Fruit fly (Drosophila melanogaster) whole organism, embryonic: ENCODE results near the gene CG8562.

Source experiments
- D19B ChIP-seq: fragments of 200-800 bp; sonication (Bioruptor generic); optimal IDR thresholded peaks from 2 replicates; lab custom pipeline; 2017; ENCODE audit warnings: missing biosample characterization, mild to moderate bottlenecking, missing genetic modification characterization
- Doc2 ChIP-seq: fragments of 200-800 bp; sonication (Bioruptor generic); IDR thresholded peaks from 2 replicates; pipeline ENCODE4 v1.3.6; 2022; ENCODE audit warnings: missing biosample characterization, missing genetic modification characterization
- HLH3B ChIP-seq: fragments of 200-800 bp; sonication (Bioruptor generic); IDR thresholded peaks from 2 replicates; pipeline ENCODE4 v1.3.6; 2022; ENCODE audit warnings: missing biosample characterization, missing genetic modification characterization
- cwo ChIP-seq: fragments of 200-800 bp; sonication (Bioruptor generic); optimal IDR thresholded peaks from 3 replicates; lab custom pipeline; 2017; ENCODE audit warnings: missing biosample characterization, missing genetic modification characterization, mild to moderate bottlenecking, moderate library complexity, missing genetic modification reagents
- gcm ChIP-seq: fragments of 200-800 bp; sonication (Bioruptor generic); optimal IDR thresholded peaks from 2 replicates; lab custom pipeline; 2019; ENCODE audit warnings: missing biosample characterization, mild to moderate bottlenecking, missing genetic modification characterization, moderate library complexity

- TF ChIP-seq Doc2 (GFP tag; lab: Robert Waterston, UW) (no peak), D19B (GFP tag; lab: Kevin White, UChicago) (no peak), gcm (GFP tag; lab: Kevin White, UChicago) (no peak), HLH3B (GFP tag; lab: Robert Waterston, UW) (peak; percentile 58; the same call in 1 of the 2 replicates), cwo (peak; percentile 71)
Observed at dm6 chr3L:7361095-7361522, 37.0 kb upstream of the CG8562 start.
